Worm (Caenorhabditis elegans): Measurements from ENCODE around the gene ZK512.11.

ce11 chrIII:9162634-9163118, 18.7 kb downstream of the ZK512.11 start, which contains the start of gene dgk-3:
- no peak for TF ChIP-seq unc-55 (GFP tag; optimal IDR thresholded peaks at IDR 0.05)
- no peak for TF ChIP-seq ceh-9 (tag; optimal IDR thresholded peaks at IDR 0.05)
- TF ChIP-seq ceh-18 (tag; optimal IDR thresholded peaks at IDR 0.05) = no peak
- no peak for TF ChIP-seq lin-11 (tag; optimal IDR thresholded peaks at IDR 0.05)
- no peak for TF ChIP-seq hlh-30 (tag; optimal IDR thresholded peaks at IDR 0.05; ENCODE audit: insufficient read depth)
- TF ChIP-seq ceh-19 (GFP tag; optimal IDR thresholded peaks at IDR 0.05) = no peak
- no peak for TF ChIP-seq eyg-1 (tag; optimal IDR thresholded peaks at IDR 0.05)
- TF ChIP-seq ztf-16 (tag; optimal IDR thresholded peaks at IDR 0.05) = no peak
- TF ChIP-seq nfya-1 (tag; optimal IDR thresholded peaks at IDR 0.05) = no peak
- TF ChIP-seq sox-4 (tag; optimal IDR thresholded peaks at IDR 0.05) = no peak
- TF ChIP-seq ama-1 (optimal IDR thresholded peaks at IDR 0.05) = no peak
- no peak for TF ChIP-seq nhr-232 (tag; optimal IDR thresholded peaks at IDR 0.05)
